Fruit fly (Drosophila melanogaster): ENCODE data around the gene CG45084.

Gene CG45084

DNA sequence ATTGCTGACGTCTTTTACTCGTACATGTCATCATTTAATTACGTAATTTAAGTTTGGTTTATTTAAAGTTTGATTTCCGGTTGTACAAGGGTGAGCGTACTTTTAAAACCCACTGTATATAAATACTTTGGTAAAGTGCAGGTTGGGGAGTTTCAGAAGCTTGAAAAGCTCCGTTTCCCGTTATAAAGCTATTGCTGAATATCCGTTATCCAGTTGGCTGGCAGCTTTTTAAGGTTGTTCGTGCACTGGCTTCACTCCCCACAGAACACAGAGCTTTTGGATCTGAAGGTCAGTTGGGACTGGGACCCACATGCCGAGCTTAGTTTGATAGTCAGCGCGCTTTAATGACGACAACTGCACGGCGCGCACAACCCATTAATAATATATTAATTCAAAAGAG is at the start of gene CG45084, which contains the start of gene BicC:
TSS of gene CG45084 (plus strand) at position 321 of the 400 bp plus-strand sequence.
TSS of gene BicC (plus strand) at position 321 of the 400 bp plus-strand sequence.
- TF ChIP-seq CG17801 (GFP tag; optimal IDR thresholded peaks at IDR 0.05; ENCODE audit: partially characterized antibody): no peak

DNA sequence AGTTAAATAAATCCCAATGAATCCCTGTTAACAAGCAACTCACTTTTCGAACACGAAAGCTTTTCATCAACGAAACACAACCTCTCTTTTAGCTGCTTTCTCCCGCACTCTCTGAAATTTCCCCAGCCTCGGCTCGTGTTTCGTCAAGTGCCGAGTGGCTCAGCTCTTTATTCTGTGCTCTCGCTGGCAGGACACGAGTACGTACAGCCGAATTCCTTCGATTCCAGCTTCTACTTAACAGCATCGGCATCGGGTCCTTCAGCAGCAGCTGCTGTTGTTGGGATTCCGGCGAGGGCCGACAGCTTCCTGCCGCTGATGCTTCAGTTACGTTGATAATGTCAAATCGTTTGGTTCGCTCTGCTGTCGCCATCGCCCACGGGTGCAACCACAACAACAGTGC is 41.6 kb upstream of the CG45084 start, which contains the start of gene beat-Ic:
TSS of gene beat-Ic (plus strand) at position 93 of the 400 bp plus-strand sequence.
- TF ChIP-seq CG17801 (GFP tag; optimal IDR thresholded peaks at IDR 0.05; ENCODE audit: partially characterized antibody): no peak

DNA sequence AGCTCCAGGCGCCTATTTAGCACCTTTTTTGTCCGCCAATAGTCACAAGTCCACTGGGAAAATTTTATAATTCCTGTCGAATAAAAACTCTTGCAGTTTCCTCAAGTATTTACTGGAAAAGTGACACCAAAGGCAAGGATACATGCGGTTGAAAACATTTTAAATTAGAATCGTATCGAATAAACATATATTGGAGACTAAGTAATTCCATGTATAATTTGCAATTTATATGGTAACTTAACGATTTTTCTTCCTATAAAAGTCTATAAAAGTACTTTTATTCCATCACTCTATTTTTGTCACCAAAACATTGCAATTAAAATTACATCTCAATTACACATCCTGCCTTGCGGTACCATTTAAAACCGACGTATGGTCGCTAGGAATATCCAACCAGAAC is 38.3 kb upstream of the CG45084 start, which contains the start of gene CG34167:
TSS of gene CG34167 (minus strand) at position 101 of the 400 bp plus-strand sequence.
- no peak for TF ChIP-seq CG17801 (GFP tag; optimal IDR thresholded peaks at IDR 0.05; ENCODE audit: partially characterized antibody)

DNA sequence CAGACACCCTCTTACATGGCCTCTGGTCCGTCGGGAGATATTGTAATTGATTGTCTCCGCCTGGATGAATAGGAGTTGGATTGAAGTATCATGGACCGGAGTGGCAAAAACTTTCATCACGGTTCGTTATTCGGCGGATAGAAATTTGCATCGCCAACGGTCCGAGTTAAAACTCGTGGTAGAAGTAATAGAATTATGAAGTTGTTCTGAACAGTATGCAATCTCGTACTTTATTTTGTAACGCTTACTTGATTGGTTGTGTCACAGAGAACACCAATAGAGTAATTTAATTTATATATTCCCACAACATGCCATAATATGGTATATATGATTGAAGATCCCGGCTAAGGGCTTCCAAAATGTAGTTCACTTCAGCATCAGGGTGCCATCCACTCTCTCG is 37.8 kb upstream of the CG45084 start, which contains the start of the genes CG13245 and CG43816:
TSS of gene CG13245 (plus strand) at position 301 of the 400 bp plus-strand sequence.
TSS of gene CG43816 (plus strand) at position 301 of the 400 bp plus-strand sequence.
- no peak for TF ChIP-seq CG17801 (GFP tag; optimal IDR thresholded peaks at IDR 0.05; ENCODE audit: partially characterized antibody)

DNA sequence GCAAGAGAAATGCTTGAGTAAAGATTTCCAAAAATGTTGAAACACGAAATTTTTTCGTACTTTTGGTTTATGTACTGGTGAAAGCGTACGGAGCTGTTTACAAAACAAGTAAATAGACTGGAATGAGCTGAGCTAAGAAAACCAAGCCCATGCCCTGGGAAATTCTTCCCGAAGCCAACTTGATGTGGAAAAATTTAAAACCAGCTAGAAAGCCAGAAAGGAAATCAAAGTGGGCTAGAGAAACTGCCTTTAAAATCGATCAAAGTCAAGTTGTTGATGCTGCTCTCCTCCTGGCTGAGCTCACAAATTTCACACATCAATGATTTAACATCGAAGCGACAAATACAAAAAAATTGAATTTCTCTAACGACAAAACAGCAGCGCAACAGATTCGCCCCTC is 35.7 kb upstream of the CG45084 start, which contains the start of gene CG31820:
TSS of gene CG31820 (minus strand) at position 101 of the 400 bp plus-strand sequence.
- TF ChIP-seq CG17801 (GFP tag; optimal IDR thresholded peaks at IDR 0.05; ENCODE audit: partially characterized antibody): no peak

DNA sequence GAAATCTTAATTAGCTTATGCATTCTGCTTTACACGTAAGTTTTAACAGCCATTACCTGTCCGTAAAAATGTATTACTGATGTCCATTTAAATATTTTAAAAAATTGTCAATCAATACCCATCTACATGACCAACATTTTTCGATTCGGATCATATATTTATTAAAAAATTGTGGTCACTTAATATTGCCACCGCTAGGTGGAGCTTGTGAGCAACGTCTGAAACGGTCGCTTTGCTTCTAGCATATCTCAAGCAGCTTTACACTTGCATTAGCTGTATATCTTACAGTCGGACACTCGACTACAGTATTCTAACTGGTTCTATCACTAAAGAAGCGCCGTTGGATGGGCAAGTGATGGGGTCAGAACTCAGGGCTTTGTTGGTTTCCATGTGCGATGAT is 15.2 kb upstream of the CG45084 start:
- TF ChIP-seq CG17801 (GFP tag; optimal IDR thresholded peaks at IDR 0.05; ENCODE audit: partially characterized antibody): no peak

DNA sequence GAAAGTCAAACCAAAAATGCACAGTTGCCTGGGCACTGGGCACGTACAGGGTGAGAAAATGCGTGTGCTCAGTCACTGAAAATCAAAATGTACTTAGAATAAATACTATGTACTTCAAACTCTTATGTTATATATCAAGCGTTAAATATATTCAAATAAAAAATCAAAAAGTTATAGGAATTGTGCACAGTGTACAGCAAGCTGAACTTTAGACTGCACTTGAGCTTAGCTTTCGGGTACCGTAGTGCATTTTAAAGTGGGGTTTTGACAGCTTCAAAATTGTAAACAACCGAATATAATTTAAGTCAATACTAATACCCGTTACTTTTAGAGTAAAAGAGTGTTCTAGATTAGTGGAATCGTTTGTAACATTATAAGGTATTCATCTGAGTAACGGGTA is 1.6 kb upstream of the CG45084 start:
- peak; percentile 58 for TF ChIP-seq CG17801 (GFP tag; optimal IDR thresholded peaks at IDR 0.05; ENCODE audit: partially characterized antibody)

DNA sequence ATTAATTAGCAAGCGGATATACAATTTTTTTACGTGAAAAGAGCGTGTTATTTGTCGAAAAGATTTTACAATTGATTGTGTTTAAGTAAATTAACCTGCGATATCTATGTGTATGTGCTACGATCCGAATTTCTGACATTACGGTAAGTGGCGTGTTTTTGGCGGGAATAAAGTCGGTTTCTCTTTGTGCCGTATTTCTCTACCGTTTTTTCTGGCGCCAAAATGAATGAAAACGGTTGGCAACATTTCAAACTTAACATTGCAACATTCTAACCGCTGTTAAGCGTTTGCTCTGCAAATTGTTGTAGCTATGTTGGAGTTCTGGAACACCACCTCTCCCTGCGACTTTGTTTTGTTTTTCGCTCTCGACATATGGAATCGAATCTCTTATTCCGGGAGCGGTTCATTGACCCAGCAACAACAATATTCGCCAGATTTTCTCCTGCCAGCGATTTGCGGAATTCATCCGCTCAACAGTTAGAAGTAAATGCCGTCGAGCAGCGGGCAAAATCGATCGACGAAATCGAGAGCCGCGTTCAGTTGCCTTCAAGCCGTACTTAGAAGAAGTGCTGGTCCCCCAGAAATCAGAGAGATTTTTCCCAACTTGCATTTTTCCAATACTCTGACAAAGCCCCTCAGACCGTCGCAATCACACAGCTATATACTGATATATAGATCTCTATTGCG is 681 bp downstream of the CG45084 start:
- TF ChIP-seq CG17801 (GFP tag; optimal IDR thresholded peaks at IDR 0.05; ENCODE audit: partially characterized antibody): no peak

DNA sequence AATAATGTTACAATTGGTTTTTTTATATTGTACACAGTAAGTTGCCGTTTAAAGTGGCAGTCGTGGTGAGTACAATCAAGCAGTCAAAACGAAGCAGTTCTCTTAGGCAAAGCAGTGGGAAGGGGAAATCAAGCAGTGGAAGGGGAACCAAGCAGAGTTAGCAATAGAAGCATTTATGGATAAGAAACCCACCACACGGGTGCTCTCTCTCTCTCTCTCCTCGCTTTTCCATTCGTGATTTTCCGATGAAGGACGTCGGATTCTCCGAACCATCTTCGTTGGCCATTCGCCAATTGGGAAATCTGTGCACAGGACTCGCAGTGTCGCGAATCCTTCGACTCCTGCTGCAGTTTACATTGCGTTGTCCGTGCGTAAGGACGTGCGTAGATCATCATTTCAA is 7.8 kb downstream of the CG45084 start, which contains the start of gene beat-Ia:
TSS of gene beat-Ia (plus strand) at position 319 of the 400 bp plus-strand sequence.
- TF ChIP-seq CG17801 (GFP tag; optimal IDR thresholded peaks at IDR 0.05; ENCODE audit: partially characterized antibody): no peak

DNA sequence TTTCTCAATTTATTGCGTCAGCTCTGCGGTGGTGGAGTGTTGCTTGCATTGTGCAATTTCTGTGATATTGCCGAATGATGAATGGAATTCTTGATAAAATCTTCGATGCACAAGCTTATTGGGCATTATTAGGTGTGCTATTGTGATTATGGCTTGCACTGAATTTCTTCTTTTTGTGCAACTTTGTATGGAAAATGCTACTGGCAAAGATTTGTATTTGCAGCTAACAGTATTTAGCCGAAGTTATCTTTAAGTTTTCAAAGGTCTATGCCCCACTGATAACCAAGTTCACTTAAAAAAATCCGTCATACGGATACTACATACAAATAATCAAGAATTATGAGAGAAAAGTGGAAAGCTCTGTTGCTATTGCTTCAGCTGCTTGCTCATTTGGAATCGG is 52.9 kb downstream of the CG45084 start, which contains the start of gene CG4891:
TSS of gene CG4891 (plus strand) at position 301 of the 400 bp plus-strand sequence.
- TF ChIP-seq CG17801 (GFP tag; optimal IDR thresholded peaks at IDR 0.05; ENCODE audit: partially characterized antibody): no peak

Data from ovary, adult (tissue).